Worm (Caenorhabditis elegans): ENCODE results near the gene F49H12.7.

DNA sequence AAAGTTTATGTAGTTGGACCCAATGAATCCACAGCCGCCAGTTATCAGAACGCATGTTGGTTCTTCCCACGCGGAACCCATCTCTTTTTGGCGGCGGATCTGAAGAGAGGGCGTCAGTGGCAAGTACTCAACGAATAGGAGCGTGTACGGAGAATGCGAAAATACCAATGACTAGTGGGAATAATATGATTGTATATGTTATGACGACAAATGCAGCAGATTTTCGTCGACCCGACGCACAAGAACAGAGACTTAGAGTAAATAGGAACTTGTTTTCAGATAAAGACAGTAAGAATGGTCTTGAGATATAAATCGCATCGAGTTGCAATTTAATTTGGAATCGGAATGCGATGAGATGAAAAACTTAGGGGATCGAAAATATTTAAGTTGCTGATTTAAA lies 48.2 kb downstream of the F49H12.7 start, which contains the start of gene bus-5:
- TF ChIP-seq hnd-1 (tag; optimal IDR thresholded peaks at IDR 0.05) (no peak), ets-7 (tag; optimal IDR thresholded peaks at IDR 0.05) (no peak), sea-1 (GFP tag; conservative IDR thresholded peaks at IDR 0.05) (no peak), ama-1 (optimal IDR thresholded peaks at IDR 0.05) (no peak), tra-4 (tag; optimal IDR thresholded peaks at IDR 0.05) (no peak), hmg-4 (GFP tag; optimal IDR thresholded peaks at IDR 0.05) (no peak), tbx-11 (GFP tag; IDR thresholded peaks at IDR 0.05) (no peak), flt-1 (GFP tag; IDR thresholded peaks at IDR 0.05) (no peak), aly-1 (tag; optimal IDR thresholded peaks at IDR 0.05) (no peak), ceh-13 (GFP tag; optimal IDR thresholded peaks at IDR 0.05) (no peak)

All from whole organism, early embryonic.